Worm (Caenorhabditis elegans) whole organism, L4/young adult: Measurements from ENCODE around the gene T07D1.3.

Experiments
- W03F9.2 ChIP-seq: fragments of 150-350 bp; optimal IDR thresholded peaks from 2 replicates; lab custom pipeline; 2014; ENCODE audit warnings: missing biosample characterization, missing genetic modification characterization
- dao-5 ChIP-seq: sonication (generic microtip); optimal IDR thresholded peaks from 2 replicates; lab custom pipeline; 2016; ENCODE audit warnings: missing genotype, missing genetic modification characterization, moderate library complexity, missing compliant biosample characterization
- him-1 ChIP-seq: sonication (generic microtip); optimal IDR thresholded peaks from 2 replicates; lab custom pipeline; 2016; ENCODE audit warnings: missing genotype, missing genetic modification reagents, missing genetic modification characterization, missing compliant biosample characterization

DNA sequence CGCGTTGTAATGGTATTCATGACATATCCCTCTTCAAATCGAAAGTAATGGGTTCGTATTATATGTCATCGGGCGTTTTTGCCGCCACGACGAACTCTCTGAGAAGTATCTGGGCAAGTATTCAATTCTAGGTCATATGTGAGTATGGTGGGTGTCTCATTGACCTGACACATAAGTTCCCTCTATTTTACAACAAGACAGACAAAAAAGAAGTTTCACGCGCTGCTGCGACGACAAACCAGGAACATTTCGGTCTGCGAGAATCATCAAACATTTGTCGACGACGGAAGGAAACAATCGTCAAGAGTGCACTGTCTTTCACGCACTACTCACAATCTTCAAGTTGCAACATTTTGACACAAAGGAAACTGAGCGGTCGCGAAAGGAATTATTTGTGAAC lies 17.9 kb downstream of the T07D1.3 start:
- TF ChIP-seq W03F9.2 (no peak), dao-5 (no peak), him-1 (no peak)
